Fruit fly (Drosophila melanogaster): ENCODE results near the gene CHOp24.
A peak's percentile ranks its signal among the peaks of the same experiment; 100 is the strongest.

The CHOp24 gene

DNA sequence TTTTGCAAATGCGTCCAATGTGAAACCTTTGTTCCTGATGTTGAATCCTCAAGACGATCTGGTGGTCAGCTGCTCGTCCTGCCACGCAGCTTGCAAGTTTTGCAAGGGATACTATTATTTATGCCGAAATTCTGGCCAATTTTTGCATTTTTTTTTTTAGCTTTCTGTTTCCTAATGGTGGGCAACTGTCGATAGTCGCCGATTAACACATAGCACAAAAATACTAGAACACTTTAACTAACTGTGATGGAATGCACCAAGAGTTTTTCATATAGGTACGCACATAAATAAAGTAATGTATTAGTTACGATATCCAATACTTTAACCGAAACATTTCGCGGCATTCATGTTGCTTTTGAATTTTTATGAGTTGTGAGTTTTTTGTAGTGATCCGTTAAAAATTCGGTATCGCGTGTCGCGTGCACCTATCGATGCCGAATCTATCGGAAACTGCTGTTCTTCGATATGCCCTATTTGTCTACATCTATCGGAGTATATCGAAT is at the start of gene CHOp24, which contains the start of gene rb:
TSS of gene CHOp24 (plus strand) at position 479 of the 503 bp plus-strand sequence.
TSS of gene rb (minus strand) at position 197 of the 503 bp plus-strand sequence.
- TF ChIP-seq CG8478 (optimal IDR thresholded peaks at IDR 0.05) (no peak), CTCF (optimal IDR thresholded peaks at IDR 0.05) (no peak)

DNA sequence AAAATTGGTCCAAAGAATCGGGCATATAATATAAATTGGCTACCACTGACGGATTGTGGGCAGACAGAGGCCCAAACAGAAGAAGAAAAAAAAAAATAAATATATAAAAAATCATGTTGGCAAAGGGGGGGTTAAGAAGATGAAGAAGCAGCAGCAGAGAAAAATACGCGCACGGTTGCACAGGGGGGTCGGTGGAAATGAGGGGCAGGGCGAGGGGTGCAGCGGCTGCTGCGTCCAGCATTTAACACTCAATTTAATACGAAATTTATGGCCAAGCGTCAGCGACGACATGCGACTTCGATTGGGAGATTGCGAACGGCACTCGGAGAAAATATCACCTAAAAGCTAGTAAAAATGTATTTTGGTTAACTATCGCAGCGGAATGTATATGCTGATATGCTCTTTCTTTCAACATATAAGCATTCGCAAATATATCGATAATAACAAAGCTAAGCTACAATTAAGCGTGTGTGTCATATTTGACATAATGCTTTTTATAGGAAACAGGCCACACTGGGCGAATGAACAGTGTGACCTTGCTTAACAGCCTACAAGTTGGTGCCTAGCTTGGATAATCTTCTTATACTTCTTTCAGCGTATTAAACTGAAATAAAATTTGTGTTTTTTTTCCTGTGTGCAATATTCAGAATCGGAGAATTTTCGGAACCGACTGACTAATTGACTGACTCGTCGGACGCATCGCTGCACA is 47.4 kb upstream of the CHOp24 start:
- TF ChIP-seq CTCF (optimal IDR thresholded peaks at IDR 0.05) (no peak), CG8478 (optimal IDR thresholded peaks at IDR 0.05) (no peak)

DNA sequence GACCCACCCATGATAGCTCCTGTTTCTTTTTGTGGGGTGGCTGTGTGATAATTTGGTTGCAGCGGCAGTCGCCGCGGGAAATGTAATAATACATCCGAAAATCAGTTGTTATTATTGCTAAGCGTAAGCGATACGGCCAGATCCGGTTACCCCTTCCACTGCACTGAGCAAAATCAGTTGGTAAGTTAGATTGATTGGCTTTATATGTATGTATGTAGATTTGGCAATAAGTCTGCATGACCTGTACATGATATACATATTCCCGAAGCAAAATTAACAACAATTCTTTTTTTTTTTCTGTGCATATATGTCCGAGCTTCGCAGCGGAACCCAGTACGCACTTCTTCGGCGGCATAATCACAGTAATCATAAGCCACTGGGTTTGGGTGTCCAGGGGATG is 42.5 kb upstream of the CHOp24 start:
- TF ChIP-seq CG8478 (optimal IDR thresholded peaks at IDR 0.05) (no peak), CTCF (optimal IDR thresholded peaks at IDR 0.05) (no peak)

DNA sequence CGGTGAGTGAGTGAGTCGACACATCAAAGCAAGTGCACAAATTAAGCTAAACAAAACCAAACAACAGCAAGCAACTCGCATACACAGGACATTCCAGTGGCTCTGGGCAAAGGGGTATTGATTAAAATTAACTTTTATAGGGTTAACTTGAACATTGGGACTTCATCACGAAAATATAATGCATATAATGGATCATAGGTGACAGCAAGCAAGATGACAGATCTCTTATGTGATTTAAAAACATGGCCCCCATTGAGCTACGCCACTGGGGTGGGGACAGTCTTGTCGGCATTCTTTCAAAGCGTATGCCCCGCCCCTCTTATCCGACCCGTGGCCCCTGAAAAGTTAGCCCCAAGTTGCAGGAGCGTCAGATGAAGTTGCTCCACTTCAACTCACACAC is 37.2 kb upstream of the CHOp24 start:
- TF ChIP-seq CTCF (optimal IDR thresholded peaks at IDR 0.05) (no peak), CG8478 (optimal IDR thresholded peaks at IDR 0.05) (no peak)

DNA sequence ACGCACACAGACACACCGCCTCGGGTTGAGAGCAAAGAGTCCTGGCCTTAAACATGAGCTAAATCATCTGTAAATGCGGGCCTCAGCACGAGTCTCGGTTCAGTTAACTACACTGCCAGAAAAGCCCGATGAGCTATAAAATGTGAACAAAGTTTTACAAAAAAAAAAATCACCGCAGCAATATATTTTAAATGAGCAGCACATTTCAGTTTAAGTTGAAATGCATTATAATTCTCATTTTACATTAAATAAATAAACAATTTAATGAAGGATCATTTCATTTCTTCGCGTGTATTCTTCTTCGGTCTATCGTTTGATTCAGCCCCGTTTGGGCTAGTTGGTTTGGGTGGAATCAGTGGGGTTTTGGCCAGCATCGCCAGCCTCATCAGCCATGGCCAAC is 35.4 kb upstream of the CHOp24 start:
- TF ChIP-seq CG8478 (optimal IDR thresholded peaks at IDR 0.05) (no peak), CTCF (optimal IDR thresholded peaks at IDR 0.05) (no peak)

DNA sequence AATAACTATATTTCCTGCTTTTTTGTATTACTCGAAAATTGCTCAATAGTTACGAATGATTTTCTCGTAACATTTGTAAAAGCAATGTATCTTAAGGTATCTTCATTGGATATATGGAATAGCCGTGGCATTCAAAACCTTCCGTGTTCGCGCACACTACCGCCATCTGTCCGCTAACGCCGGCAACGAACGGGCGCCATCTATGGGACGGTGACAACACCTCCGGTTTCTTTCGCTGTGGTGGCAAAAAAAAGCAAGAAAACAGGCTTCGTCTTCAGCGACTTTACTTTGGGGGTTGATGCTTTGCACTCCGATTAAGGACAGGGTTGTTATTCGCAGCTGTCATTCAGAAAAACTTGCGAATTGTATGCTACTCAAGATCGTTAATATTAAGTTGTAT is 33.6 kb upstream of the CHOp24 start:
- TF ChIP-seq CTCF (optimal IDR thresholded peaks at IDR 0.05) = peak; percentile 95 to 98
- TF ChIP-seq CG8478 (optimal IDR thresholded peaks at IDR 0.05) = no peak

DNA sequence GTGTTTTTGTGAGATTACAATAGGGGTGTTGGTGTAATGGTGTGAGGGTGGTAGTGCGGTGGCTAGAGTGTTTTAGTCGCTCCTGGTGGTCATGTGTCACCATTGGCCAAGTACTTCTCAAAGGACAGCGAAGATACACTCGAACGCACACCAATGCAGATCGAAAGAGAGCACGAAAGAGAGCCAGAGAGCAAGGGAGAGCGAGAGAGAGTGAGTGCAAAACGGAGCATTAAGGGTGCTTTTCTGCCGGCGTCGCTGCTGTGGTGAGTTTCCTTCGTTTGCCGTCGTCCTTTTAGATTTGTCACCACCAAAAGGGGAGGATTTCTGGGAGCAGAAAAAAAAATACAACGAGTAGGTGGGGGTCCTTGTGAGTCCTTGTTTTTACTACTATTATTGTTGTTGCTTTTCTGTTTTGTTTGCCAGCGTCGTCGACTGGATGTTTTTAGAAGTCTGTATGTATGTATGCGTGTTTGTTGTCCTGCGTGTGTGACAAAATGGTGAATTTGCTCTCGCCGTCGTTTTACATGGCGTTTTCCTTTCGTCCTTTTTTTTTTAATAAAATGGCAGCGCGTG is 32.5 kb upstream of the CHOp24 start:
- TF ChIP-seq CTCF (optimal IDR thresholded peaks at IDR 0.05) = peak in 1 of 2 experiments; percentile 27
- TF ChIP-seq CG8478 (optimal IDR thresholded peaks at IDR 0.05) = no peak

DNA sequence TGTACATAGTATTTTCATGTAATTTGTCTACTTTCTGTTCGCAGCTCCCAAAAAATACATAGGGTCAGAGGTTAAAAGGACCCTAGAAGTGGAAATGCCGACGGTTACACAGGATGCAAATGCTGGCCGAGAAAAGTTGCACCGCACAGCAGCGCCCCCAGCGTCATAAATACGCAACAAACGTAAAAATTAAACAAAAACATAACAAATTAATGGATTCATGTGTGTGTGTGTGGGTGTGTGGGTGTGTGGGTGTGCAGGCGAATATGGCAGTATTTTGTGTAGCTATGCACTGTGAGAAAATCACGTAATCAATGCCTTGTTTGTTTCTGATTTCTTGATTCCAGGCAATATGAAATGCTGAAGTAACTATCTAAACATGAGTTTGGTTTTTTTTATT is 29.1 kb upstream of the CHOp24 start:
- TF ChIP-seq CTCF (optimal IDR thresholded peaks at IDR 0.05) (peak; percentile 51 to 52), CG8478 (optimal IDR thresholded peaks at IDR 0.05) (no peak)

DNA sequence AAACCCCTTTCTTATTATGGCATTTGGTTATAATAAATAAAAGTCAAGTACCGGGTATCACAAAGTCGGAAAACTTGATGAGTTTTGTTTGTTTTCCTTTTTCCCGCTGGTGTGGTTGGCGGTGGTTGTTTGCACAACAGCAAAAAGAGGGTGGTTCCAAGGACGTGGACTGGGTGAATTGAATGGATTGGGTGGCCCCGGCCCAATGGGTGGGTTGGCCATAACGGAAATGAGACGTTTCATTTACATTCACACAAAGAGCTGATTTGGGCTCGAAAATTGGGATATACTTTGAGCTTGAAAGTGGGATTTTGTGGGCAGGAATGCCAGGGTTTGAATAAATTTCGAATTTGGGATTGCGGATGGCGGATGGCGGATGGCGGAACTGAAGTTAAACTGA is 19.8 kb upstream of the CHOp24 start:
- TF ChIP-seq CTCF (optimal IDR thresholded peaks at IDR 0.05) = no peak
- TF ChIP-seq CG8478 (optimal IDR thresholded peaks at IDR 0.05) = no peak

DNA sequence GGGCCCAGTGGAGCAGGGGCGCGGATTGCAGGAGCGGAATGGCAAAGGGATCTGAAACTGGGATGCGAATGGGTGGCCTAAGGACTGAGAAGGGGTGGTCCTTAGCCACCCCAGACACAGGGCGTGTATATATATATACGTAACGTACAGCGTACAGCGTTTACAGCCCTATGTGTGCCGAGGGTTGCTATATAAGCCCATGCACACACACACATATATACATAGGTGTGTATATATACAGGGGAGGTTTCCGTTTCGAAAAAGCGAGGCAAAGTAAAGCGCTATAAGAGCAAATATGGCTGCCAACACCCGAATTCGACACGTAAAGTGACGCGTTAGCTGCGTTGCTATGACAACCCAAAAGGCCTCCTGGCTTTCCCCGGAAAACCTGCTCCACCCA is 14.0 kb upstream of the CHOp24 start:
- no peak for TF ChIP-seq CTCF (optimal IDR thresholded peaks at IDR 0.05)
- no peak for TF ChIP-seq CG8478 (optimal IDR thresholded peaks at IDR 0.05)

DNA sequence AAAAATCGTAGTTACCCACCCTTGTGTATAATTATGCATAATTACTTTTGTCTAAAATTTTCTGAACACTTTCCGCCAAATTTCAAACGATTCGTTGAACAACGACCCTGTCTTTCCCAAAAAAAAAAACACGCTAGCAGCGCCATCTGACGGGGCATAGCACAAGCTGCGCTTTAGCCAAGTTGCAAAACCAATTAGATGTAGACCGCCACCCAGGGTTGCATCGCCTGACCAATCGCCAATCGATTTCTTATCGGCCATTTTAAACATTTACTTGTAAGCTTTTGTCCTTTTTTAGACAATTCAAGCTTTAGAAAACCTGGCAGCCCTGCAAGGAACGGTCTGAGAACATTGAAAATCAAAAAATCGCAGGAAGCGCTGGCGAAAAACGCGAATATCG is 10.8 kb upstream of the CHOp24 start, which contains the start of gene CG3556:
TSS of gene CG3556 (plus strand) at position 323 of the 400 bp plus-strand sequence.
- TF ChIP-seq CTCF (optimal IDR thresholded peaks at IDR 0.05) (peak; percentile 97), CG8478 (optimal IDR thresholded peaks at IDR 0.05) (no peak)

DNA sequence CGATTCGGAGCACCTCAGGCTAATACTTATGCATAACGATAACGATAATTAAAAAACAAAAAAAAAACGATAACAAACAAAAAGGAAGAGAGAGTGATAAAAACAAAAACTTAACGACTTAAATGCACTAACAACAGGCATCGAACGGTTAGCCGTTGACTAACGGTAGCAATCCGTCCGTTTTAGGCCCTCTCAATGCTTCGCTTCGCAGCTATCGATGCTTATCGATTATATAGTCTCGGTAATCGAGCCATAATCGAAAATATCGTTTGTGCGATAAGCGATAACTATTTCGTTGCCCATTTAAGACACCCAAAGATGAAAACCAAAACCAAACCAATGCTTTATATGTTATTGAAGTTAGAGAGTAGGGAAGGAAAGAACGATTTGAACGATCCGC is 6.7 kb upstream of the CHOp24 start:
- no peak for TF ChIP-seq CG8478 (optimal IDR thresholded peaks at IDR 0.05)
- no peak for TF ChIP-seq CTCF (optimal IDR thresholded peaks at IDR 0.05)

DNA sequence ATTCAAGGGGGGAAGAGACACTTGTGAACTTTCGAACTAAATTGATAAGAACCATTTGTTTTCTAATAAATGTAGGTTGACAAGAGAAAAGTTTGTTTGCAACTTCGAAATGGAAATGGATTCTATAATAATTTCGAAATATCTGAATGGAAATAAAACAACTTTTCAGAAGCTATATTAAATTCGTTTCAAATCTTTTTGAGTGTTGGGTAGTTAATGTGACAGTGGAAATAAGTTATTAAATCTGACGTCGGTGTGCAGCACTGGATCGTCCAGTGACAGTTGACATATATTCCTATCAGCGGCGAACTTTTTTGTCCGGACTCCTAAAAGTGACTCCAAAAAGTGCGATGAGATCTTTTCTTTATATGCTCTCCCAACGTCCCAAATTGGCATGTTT is 1.6 kb downstream of the CHOp24 start, which contains the start of gene CG3568:
TSS of gene CG3568 (plus strand) at position 278 of the 400 bp plus-strand sequence.
- no peak for TF ChIP-seq CG8478 (optimal IDR thresholded peaks at IDR 0.05)
- no peak for TF ChIP-seq CTCF (optimal IDR thresholded peaks at IDR 0.05)

DNA sequence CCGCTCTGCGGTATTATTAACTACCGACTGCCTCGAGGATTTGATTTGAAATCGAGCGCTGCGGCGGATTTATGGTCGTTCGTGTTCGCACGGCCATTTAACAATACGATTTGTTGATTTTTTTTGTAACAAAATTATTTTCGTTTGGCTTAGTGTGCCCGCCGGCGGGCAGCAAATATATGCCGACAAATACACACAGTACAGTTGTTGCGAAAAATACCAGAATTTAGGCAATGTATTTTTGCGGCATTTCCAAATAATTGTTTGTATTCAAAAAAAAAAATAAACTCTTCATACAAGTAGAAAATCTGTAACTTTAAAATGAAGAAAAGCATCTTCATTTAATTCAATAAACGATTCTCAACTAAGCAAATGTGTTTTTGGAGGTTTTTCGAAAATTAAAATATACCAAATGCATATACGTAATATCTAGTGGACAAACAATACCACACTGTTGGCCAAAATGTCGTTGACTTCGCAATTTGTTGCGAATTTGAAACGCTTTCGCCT is 8.0 kb downstream of the CHOp24 start, which contains the start of the genes Usf and CG15912:
TSS of gene Usf (minus strand) at position 184 of the 510 bp plus-strand sequence.
TSS of gene CG15912 (plus strand) at position 460 of the 510 bp plus-strand sequence.
- TF ChIP-seq CTCF (optimal IDR thresholded peaks at IDR 0.05) = no peak
- TF ChIP-seq CG8478 (optimal IDR thresholded peaks at IDR 0.05) = no peak

DNA sequence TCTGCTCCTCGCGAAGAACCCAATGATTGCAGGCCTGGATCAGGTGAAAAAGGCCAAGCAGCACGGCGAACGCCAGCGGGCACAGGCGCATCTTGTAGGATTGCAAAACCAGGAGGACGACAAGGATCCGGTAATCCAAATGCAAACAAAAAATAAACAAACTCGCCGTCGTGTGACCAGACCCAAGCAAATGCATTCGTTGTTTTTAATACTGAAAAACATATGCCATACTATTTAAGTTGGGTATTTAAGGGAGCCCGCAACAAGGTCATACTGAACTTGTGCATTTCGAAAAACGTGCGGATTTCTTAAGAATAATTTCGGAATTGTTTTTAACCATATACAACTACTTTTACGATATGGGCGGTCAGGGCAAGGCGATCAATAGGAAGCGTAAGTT is 11.0 kb downstream of the CHOp24 start, which contains the start of the genes CG11436 and CG3527:
TSS of gene CG11436 (minus strand) at position 162 of the 400 bp plus-strand sequence.
TSS of gene CG3527 (plus strand) at position 257 of the 400 bp plus-strand sequence.
- TF ChIP-seq CTCF (optimal IDR thresholded peaks at IDR 0.05) (peak in 1 of 2 experiments; percentile 15), CG8478 (optimal IDR thresholded peaks at IDR 0.05) (no peak)
